Worm (Caenorhabditis elegans) whole organism, L4 larva: Measurements from ENCODE around the gene hum-6.
A peak's percentile ranks its signal among the peaks of the same experiment; 100 is the strongest.

Experiments
- F49E8.2 ChIP-seq: sonication (generic microtip); optimal IDR thresholded peaks from 2 replicates; lab custom pipeline; 2016; ENCODE audit warnings: missing compliant biosample characterization, mild to moderate bottlenecking, missing genetic modification characterization, borderline replicate concordance
- Y105C5A.15 ChIP-seq: fragments of 200-800 bp; sonication (Bioruptor generic); IDR thresholded peaks from 2 replicates; pipeline ENCODE4 v1.3.6; 2022; ENCODE audit warnings: missing genetic modification characterization, missing compliant biosample characterization
- Y5F2A.4 ChIP-seq: fragments of 200-800 bp; sonication (Bioruptor generic); optimal IDR thresholded peaks from 2 replicates; lab custom pipeline; 2018; ENCODE audit warnings: mild to moderate bottlenecking, missing genetic modification characterization, missing compliant biosample characterization
- arid-1 ChIP-seq: fragments of 200-800 bp; sonication (Bioruptor generic); conservative IDR thresholded peaks from 2 replicates; pipeline ENCODE4 v1.3.6; 2022; ENCODE audit warnings: missing genetic modification reagents, missing genetic modification characterization, missing compliant biosample characterization
- ceh-44 ChIP-seq: fragments of 200-800 bp; sonication (Bioruptor generic); IDR thresholded peaks from 2 replicates; pipeline ENCODE4 v1.3.6; 2022; ENCODE audit warnings: missing genetic modification reagents, missing genetic modification characterization, missing compliant biosample characterization
- ceh-62 ChIP-seq: sonication (generic microtip); optimal IDR thresholded peaks from 2 replicates; lab custom pipeline; 2017; ENCODE audit warnings: missing biosample characterization, missing genetic modification characterization
- ces-1 ChIP-seq: fragments of 150-350 bp; sonication (generic microtip); optimal IDR thresholded peaks from 4 replicates; lab custom pipeline; 2014; ENCODE audit warnings: missing biosample characterization, missing genetic modification reagents, missing genetic modification characterization
- daf-12 ChIP-seq: fragments of 150-350 bp; optimal IDR thresholded peaks from 2 replicates; lab custom pipeline; 2014; ENCODE audit warnings: missing biosample characterization, missing genetic modification reagents, missing genetic modification characterization
- daf-16 ChIP-seq, 3 experiments: sonication (generic microtip); optimal IDR thresholded peaks; 2 replicates each; lab custom pipeline; 2016 to 2017; ENCODE audit warnings: missing genetic modification characterization in 3 of 3, missing genetic modification reagents in 3 of 3, mild to moderate bottlenecking in 2 of 3, missing compliant biosample characterization in 2 of 3, missing biosample characterization in 1 of 3, moderate library complexity in 1 of 3
- daf-19 ChIP-seq: fragments of 200-800 bp; sonication (Bioruptor generic); conservative IDR thresholded peaks from 2 replicates; pipeline ENCODE4 v1.3.6; 2022; ENCODE audit warnings: missing genetic modification characterization, missing compliant biosample characterization
- daf-8 ChIP-seq: fragments of 200-800 bp; sonication (Bioruptor generic); IDR thresholded peaks from 2 replicates; pipeline ENCODE4 v1.3.6; 2022; ENCODE audit warnings: missing genetic modification characterization, missing compliant biosample characterization
- dve-1 ChIP-seq: sonication (generic microtip); optimal IDR thresholded peaks from 2 replicates; lab custom pipeline; 2017; ENCODE audit warnings: antibody characterized with exemption, mild to moderate bottlenecking, missing genetic modification characterization, missing compliant biosample characterization; ENCODE audit not compliant: insufficient read depth
- egl-27 ChIP-seq: sonication (generic microtip); optimal IDR thresholded peaks from 3 replicates; lab custom pipeline; 2017; ENCODE audit warnings: missing biosample characterization, missing genetic modification reagents, missing genetic modification characterization
- fkh-10 ChIP-seq: fragments of 150-350 bp; optimal IDR thresholded peaks from 2 replicates; lab custom pipeline; 2014; ENCODE audit warnings: missing biosample characterization, missing genetic modification reagents, missing genetic modification characterization
- gei-8 ChIP-seq: fragments of 200-800 bp; sonication (Bioruptor generic); optimal IDR thresholded peaks from 2 replicates; lab custom pipeline; 2018; ENCODE audit warnings: mild to moderate bottlenecking, missing genetic modification characterization, missing compliant biosample characterization
- hlh-30 ChIP-seq: sonication (generic microtip); optimal IDR thresholded peaks from 2 replicates; lab custom pipeline; 2017; ENCODE audit warnings: antibody characterized with exemption, mild to moderate bottlenecking, missing genetic modification characterization, missing compliant biosample characterization; ENCODE audit not compliant: insufficient read depth
- hmg-1.1 ChIP-seq: fragments of 200-800 bp; sonication (Bioruptor generic); IDR thresholded peaks from 2 replicates; pipeline ENCODE4 v1.3.6; 2022; ENCODE audit warnings: missing genetic modification reagents, missing genetic modification characterization, missing compliant biosample characterization
- jun-1 ChIP-seq: fragments of 150-350 bp; optimal IDR thresholded peaks from 2 replicates; lab custom pipeline; 2014; ENCODE audit warnings: missing biosample characterization, missing genetic modification reagents, missing genetic modification characterization
- lin-13 ChIP-seq: fragments of 150-350 bp; optimal IDR thresholded peaks from 2 replicates; lab custom pipeline; 2014; ENCODE audit warnings: missing biosample characterization, missing genetic modification reagents, missing genetic modification characterization
- lsy-2 ChIP-seq, 2 experiments: fragments of 150-350 bp in 1 of 2; sonication (generic microtip) in 1 of 2; optimal IDR thresholded peaks; 2 replicates each; lab custom pipeline; 2014 to 2017; ENCODE audit warnings: missing biosample characterization in 2 of 2, missing genetic modification characterization in 2 of 2
- madf-9 ChIP-seq: fragments of 200-800 bp; sonication (Bioruptor generic); conservative IDR thresholded peaks from 2 replicates; pipeline ENCODE4 v1.3.6; 2022; ENCODE audit warnings: missing genetic modification reagents, missing genetic modification characterization, missing compliant biosample characterization
- mdl-1 ChIP-seq, 2 experiments: fragments of 150-350 bp in 1 of 2; sonication (generic microtip) in 1 of 2; optimal IDR thresholded peaks; 2 replicates each; lab custom pipeline; 2014 to 2017; ENCODE audit warnings: missing biosample characterization in 2 of 2, missing genetic modification characterization in 2 of 2
- mxl-2 ChIP-seq: fragments of 200-800 bp; sonication (Bioruptor generic); conservative IDR thresholded peaks from 2 replicates; pipeline ENCODE4 v1.3.6; 2022; ENCODE audit warnings: missing genetic modification reagents, missing genetic modification characterization, missing compliant biosample characterization
- nhr-10 ChIP-seq: fragments of 150-350 bp; optimal IDR thresholded peaks from 2 replicates; lab custom pipeline; 2014; ENCODE audit warnings: missing biosample characterization, missing genetic modification characterization
- nhr-102 ChIP-seq: sonication (generic microtip); optimal IDR thresholded peaks from 2 replicates; lab custom pipeline; 2016; ENCODE audit warnings: mild to moderate bottlenecking, missing genetic modification characterization, moderate library complexity, missing compliant biosample characterization
- nhr-11 ChIP-seq: fragments of 150-350 bp; optimal IDR thresholded peaks from 2 replicates; lab custom pipeline; 2014; ENCODE audit warnings: missing biosample characterization, missing genetic modification characterization
- nhr-111 ChIP-seq: fragments of 200-800 bp; sonication (Bioruptor generic); optimal IDR thresholded peaks from 2 replicates; lab custom pipeline; 2018; ENCODE audit warnings: mild to moderate bottlenecking, missing genetic modification characterization, missing compliant biosample characterization
- nhr-237 ChIP-seq: sonication (generic microtip); optimal IDR thresholded peaks from 2 replicates; lab custom pipeline; 2017; ENCODE audit warnings: missing biosample characterization, missing genetic modification characterization
- nhr-25 ChIP-seq: sonication (generic microtip); optimal IDR thresholded peaks from 2 replicates; lab custom pipeline; 2017; ENCODE audit warnings: missing genetic modification characterization, mild to moderate bottlenecking, missing compliant biosample characterization, antibody characterized with exemption, moderate library complexity, borderline replicate concordance; ENCODE audit not compliant: insufficient read depth
- nhr-28 ChIP-seq: fragments of 150-350 bp; optimal IDR thresholded peaks from 2 replicates; lab custom pipeline; 2014; ENCODE audit warnings: missing biosample characterization, missing genetic modification characterization
- nhr-42 ChIP-seq: fragments of 200-800 bp; sonication (Bioruptor generic); IDR thresholded peaks from 2 replicates; pipeline ENCODE4 v1.3.6; 2022; ENCODE audit warnings: missing genetic modification characterization, missing compliant biosample characterization
- nhr-48 ChIP-seq: sonication (generic microtip); optimal IDR thresholded peaks from 2 replicates; lab custom pipeline; 2016; ENCODE audit warnings: mild to moderate bottlenecking, missing genetic modification characterization, missing compliant biosample characterization
- nhr-6 ChIP-seq: fragments of 150-350 bp; optimal IDR thresholded peaks from 2 replicates; lab custom pipeline; 2014; ENCODE audit warnings: missing biosample characterization, missing genetic modification characterization
- nhr-76 ChIP-seq: fragments of 150-350 bp; optimal IDR thresholded peaks from 2 replicates; lab custom pipeline; 2014; ENCODE audit warnings: missing biosample characterization, missing genetic modification characterization
- pqm-1 ChIP-seq: sonication (generic microtip); optimal IDR thresholded peaks from 2 replicates; lab custom pipeline; 2017; ENCODE audit warnings: missing biosample characterization, missing genetic modification characterization
- saeg-2 ChIP-seq: fragments of 200-800 bp; sonication (Bioruptor generic); IDR thresholded peaks from 2 replicates; pipeline ENCODE4 v1.3.6; 2022; ENCODE audit warnings: missing genetic modification reagents, missing genetic modification characterization, missing compliant biosample characterization
- sdz-12 ChIP-seq: fragments of 200-800 bp; sonication (Bioruptor generic); optimal IDR thresholded peaks from 2 replicates; lab custom pipeline; 2018; ENCODE audit warnings: mild to moderate bottlenecking, missing genetic modification characterization, missing compliant biosample characterization
- set-16 ChIP-seq: fragments of 200-800 bp; sonication (Bioruptor generic); IDR thresholded peaks from 2 replicates; pipeline ENCODE4 v1.3.6; 2022; ENCODE audit warnings: missing genetic modification reagents, missing genetic modification characterization, missing compliant biosample characterization
- skn-1 ChIP-seq: fragments of 150-350 bp; optimal IDR thresholded peaks from 2 replicates; lab custom pipeline; 2014; ENCODE audit warnings: missing biosample characterization, missing genetic modification characterization
- tag-97 ChIP-seq: fragments of 200-800 bp; sonication (Bioruptor generic); IDR thresholded peaks from 2 replicates; pipeline ENCODE4 v1.3.6; 2022; ENCODE audit warnings: missing genetic modification characterization, missing compliant biosample characterization
- vab-7 ChIP-seq: fragments of 200-800 bp; sonication (Bioruptor generic); IDR thresholded peaks from 2 replicates; pipeline ENCODE4 v1.3.6; 2022; ENCODE audit warnings: missing genetic modification reagents, missing genetic modification characterization, missing compliant biosample characterization
- zag-1 ChIP-seq: fragments of 150-350 bp; optimal IDR thresholded peaks from 2 replicates; lab custom pipeline; 2014; ENCODE audit warnings: missing biosample characterization, missing genetic modification characterization
- zfp-2 ChIP-seq: sonication (generic microtip); optimal IDR thresholded peaks from 2 replicates; lab custom pipeline; 2016; ENCODE audit warnings: mild to moderate bottlenecking, missing genetic modification characterization, missing compliant biosample characterization
- zip-11 ChIP-seq: fragments of 200-800 bp; sonication (Bioruptor generic); IDR thresholded peaks from 2 replicates; pipeline ENCODE4 v1.3.6; 2022; ENCODE audit warnings: missing genetic modification characterization, missing compliant biosample characterization
- zip-2 ChIP-seq: fragments of 150-350 bp; optimal IDR thresholded peaks from 2 replicates; lab custom pipeline; 2014; ENCODE audit warnings: missing biosample characterization, missing genetic modification characterization
- ztf-7 ChIP-seq: fragments of 150-350 bp; optimal IDR thresholded peaks from 2 replicates; lab custom pipeline; 2014; ENCODE audit warnings: missing biosample characterization, missing genetic modification characterization

The hum-6 gene

DNA sequence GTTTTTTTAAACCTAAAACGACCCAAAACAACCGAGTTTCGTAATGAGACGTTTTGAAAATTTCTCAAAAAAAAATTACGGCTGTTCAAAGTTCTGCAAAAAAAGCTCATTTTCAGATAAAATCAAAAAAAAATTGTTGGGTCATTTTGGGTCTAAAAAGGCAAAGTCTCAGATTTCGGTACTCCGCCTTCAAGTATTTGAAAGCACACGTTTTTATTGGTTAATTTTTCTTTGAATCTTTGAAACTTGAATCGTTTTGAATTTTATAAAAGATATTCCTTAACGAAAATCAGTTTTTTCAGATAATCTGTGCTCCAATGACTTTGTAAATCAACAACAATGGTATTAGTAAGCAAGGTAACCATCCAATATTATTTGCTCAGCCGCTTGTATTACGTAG lies at the start of gene hum-6:
Gene hum-6, plus strand, starts transcription at position 301 of the 400 bp plus-strand sequence.
- TF ChIP-seq sdz-12 (GFP tag; lab: Kevin White, UChicago) (no peak), Y105C5A.15 (GFP tag; lab: Robert Waterston, UW) (no peak), nhr-42 (GFP tag; lab: Robert Waterston, UW) (no peak)

DNA sequence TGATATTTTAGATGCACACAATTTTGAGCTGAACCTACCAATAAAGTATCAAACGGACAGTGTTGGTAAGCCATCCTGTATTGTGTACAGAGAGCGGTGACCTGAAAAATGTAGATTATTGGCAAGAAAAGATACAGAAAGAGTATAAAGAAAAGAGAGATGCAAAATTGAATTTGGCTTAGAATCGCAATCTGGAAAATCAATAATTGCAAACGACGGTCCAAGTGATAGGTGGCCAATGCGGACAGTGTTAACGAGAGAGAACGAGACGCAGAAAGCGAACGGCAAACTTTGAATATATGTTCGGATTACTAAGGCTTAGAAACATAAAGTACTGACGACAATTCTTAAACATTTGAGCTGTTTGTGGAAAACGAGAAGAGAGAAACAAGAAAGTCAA lies 44.9 kb upstream of the hum-6 start, which contains the start of gene crn-4:
Gene crn-4, minus strand, starts transcription at position 101 of the 400 bp plus-strand sequence.
- TF ChIP-seq daf-8 (GFP tag; lab: Robert Waterston, UW), result no peak
- no peak for TF ChIP-seq ces-1 (GFP tag; lab: Kevin White, UChicago)
- TF ChIP-seq zip-2 (tag; lab: Kevin White, UChicago), result no peak
- TF ChIP-seq pqm-1 (tag; lab: Kevin White, UChicago), result no peak
- TF ChIP-seq daf-12 (tag; lab: Kevin White, UChicago), result no peak
- no peak for TF ChIP-seq sdz-12 (GFP tag; lab: Kevin White, UChicago)
- TF ChIP-seq lin-13 (GFP tag; lab: Kevin White, UChicago), result no peak
- TF ChIP-seq gei-8 (GFP tag; lab: Kevin White, UChicago), result no peak
- TF ChIP-seq nhr-237 (tag; lab: Kevin White, UChicago), result no peak
- TF ChIP-seq egl-27 (tag; lab: Kevin White, UChicago), result no peak
- TF ChIP-seq nhr-76 (tag; lab: Kevin White, UChicago), result no peak
- no peak for TF ChIP-seq nhr-111 (GFP tag; lab: Kevin White, UChicago)

DNA sequence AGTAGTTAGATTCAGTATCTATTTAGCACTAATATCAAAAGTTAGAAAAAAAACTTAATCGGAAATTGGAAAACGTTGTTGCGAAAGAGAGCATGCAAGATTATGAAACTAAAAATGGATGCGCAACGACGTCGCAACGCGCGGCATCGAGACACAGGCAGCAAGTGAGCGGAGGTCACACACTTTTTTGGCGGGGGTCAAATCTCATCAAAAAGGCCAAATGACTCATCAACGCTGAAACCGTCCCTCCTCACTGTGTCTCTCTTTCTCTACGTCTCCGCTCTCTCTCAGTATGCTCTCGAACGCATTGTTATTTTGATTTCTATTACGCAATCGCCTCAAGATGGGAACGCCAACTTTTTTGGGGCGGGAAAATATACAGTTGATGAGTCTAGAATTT lies 44.5 kb upstream of the hum-6 start:
- TF ChIP-seq dve-1 (tag; lab: Kevin White, UChicago) (peak; percentile 33), nhr-11 (tag; lab: Kevin White, UChicago) (no peak), gei-8 (GFP tag; lab: Kevin White, UChicago) (no peak), hlh-30 (tag; lab: Kevin White, UChicago) (no peak), F49E8.2 (tag; lab: Kevin White, UChicago) (no peak), nhr-25 (peak; percentile 3), egl-27 (tag; lab: Kevin White, UChicago) (no peak), daf-19 (GFP tag; lab: Robert Waterston, UW) (no peak), zip-11 (no peak), ceh-44 (GFP tag; lab: Robert Waterston, UW) (no peak), nhr-102 (no peak), fkh-10 (GFP tag; lab: Kevin White, UChicago) (no peak), nhr-28 (tag; lab: Kevin White, UChicago) (no peak), madf-9 (no peak), nhr-111 (GFP tag; lab: Kevin White, UChicago) (no peak), ceh-62 (tag; lab: Kevin White, UChicago) (no peak), mxl-2 (GFP tag; lab: Robert Waterston, UW) (no peak), set-16 (GFP tag; lab: Robert Waterston, UW) (no peak), vab-7 (no peak), mdl-1 (tag; optimal IDR thresholded peaks at IDR 0.05; lab: Kevin White, UChicago) (no peak), ztf-7 (tag; lab: Kevin White, UChicago) (no peak), nhr-76 (tag; lab: Kevin White, UChicago) (no peak), saeg-2 (no peak), zfp-2 (tag; lab: Kevin White, UChicago) (no peak), skn-1 (tag; lab: Kevin White, UChicago) (no peak), jun-1 (tag; lab: Kevin White, UChicago) (no peak), nhr-48 (no peak), arid-1 (GFP tag; lab: Robert Waterston, UW) (no peak), daf-16 (GFP tag; optimal IDR thresholded peaks at IDR 0.05; lab: Kevin White, UChicago) (no peak), daf-16 (tag; optimal IDR thresholded peaks at IDR 0.05; lab: Kevin White, UChicago) (peak; percentile 42), lsy-2 (tag; optimal IDR thresholded peaks at IDR 0.05; lab: Kevin White, UChicago) (peak in 1 of 2 experiments; percentile 3), hmg-1.1 (GFP tag; lab: Robert Waterston, UW) (no peak), nhr-6 (tag; lab: Kevin White, UChicago) (peak; percentile 69), nhr-10 (no peak), zag-1 (no peak), tag-97 (GFP tag; lab: Robert Waterston, UW) (no peak), Y5F2A.4 (GFP tag; lab: Kevin White, UChicago) (no peak)
